Worm (Caenorhabditis elegans): ENCODE results near the gene sym-1.

The sym-1 gene

DNA sequence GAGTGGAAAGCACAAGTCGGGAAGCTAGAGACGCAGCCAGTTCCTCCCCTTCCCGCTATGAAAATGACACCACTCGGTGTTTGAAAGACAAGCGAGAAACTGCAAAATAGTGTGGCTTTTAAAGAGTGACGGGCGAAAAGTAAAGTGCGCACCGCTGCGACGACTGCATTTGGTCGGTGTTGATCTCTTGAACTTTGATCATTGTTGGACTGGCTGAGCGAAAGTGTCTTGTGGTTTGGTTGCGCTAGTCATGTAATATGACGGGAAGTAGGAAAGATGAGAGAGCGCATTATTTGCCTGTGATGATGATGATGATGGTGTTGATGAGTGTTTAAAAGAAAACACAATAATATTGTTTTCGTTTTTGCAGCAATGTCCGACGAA lies 21.1 kb upstream of the sym-1 start (continued):
- TF ChIP-seq ahr-1 (tag; optimal IDR thresholded peaks at IDR 0.05) (no peak), ceh-2 (tag; optimal IDR thresholded peaks at IDR 0.05) (peak; percentile 74), Y22D7AL.16 (tag; optimal IDR thresholded peaks at IDR 0.05) (no peak), odd-2 (tag; optimal IDR thresholded peaks at IDR 0.05) (no peak), ztf-16 (tag; optimal IDR thresholded peaks at IDR 0.05) (peak; percentile 58), sox-2 (GFP tag; IDR thresholded peaks at IDR 0.05) (no peak), pax-1 (tag; optimal IDR thresholded peaks at IDR 0.05) (peak; percentile 70), ceh-30 (tag; optimal IDR thresholded peaks at IDR 0.05) (peak; percentile 61), nfya-1 (tag; optimal IDR thresholded peaks at IDR 0.05) (peak; percentile 86), fkh-10 (GFP tag; optimal IDR thresholded peaks at IDR 0.05) (no peak), gmeb-2 (tag; optimal IDR thresholded peaks at IDR 0.05) (no peak), pros-1 (tag; optimal IDR thresholded peaks at IDR 0.05) (peak; percentile 75), npax-4 (tag; optimal IDR thresholded peaks at IDR 0.05) (no peak), eyg-1 (tag; optimal IDR thresholded peaks at IDR 0.05) (no peak), ceh-19 (GFP tag; optimal IDR thresholded peaks at IDR 0.05) (peak; percentile 66), ceh-9 (tag; optimal IDR thresholded peaks at IDR 0.05) (no peak), K09A11.1 (tag; optimal IDR thresholded peaks at IDR 0.05; ENCODE audit: insufficient read depth) (peak; percentile 53), hlh-8 (tag; optimal IDR thresholded peaks at IDR 0.05) (no peak), C38D4.7 (GFP tag; optimal IDR thresholded peaks at IDR 0.05) (no peak), ref-2 (tag; optimal IDR thresholded peaks at IDR 0.05) (peak; percentile 86), C08G9.2 (tag; optimal IDR thresholded peaks at IDR 0.05) (no peak), ceh-18 (tag; optimal IDR thresholded peaks at IDR 0.05) (peak; percentile 95), nhr-11 (tag; optimal IDR thresholded peaks at IDR 0.05) (no peak), madf-2 (tag; optimal IDR thresholded peaks at IDR 0.05) (no peak), hlh-6 (tag; optimal IDR thresholded peaks at IDR 0.05) (no peak), tbx-7 (tag; optimal IDR thresholded peaks at IDR 0.05) (no peak), K02D7.2 (tag; optimal IDR thresholded peaks at IDR 0.05) (no peak), syd-9 (tag; optimal IDR thresholded peaks at IDR 0.05) (peak; percentile 31), F13H6.1 (tag; optimal IDR thresholded peaks at IDR 0.05) (peak; percentile 95), elt-4 (tag; optimal IDR thresholded peaks at IDR 0.05) (no peak), zip-5 (tag; optimal IDR thresholded peaks at IDR 0.05) (no peak)

DNA sequence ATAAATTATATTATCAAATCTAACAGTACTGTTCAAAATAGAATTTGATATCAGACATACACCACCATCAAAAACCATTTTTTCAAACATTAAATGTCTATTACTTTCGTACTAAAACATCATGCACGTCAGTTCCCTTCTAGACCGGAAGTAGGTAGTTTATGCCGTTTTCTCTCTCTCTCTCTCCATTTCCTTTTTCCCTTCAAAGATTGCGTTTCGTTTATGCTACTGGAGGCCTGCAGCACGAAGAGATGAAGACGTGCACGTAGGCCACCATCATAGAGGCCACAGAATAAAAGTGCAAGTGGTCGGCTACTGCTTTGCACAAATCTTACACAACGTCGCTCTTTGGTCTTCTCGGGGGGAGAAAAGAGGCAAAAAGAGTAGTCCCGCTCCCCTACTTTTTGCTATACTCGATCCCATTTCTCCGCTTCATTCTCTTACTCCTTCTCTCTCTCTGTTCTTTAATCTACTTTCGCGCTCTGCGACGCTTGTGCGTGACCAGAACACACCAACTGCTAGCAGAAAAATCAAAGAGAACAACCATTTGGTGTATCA lies 19.9 kb upstream of the sym-1 start:
- no peak for TF ChIP-seq K02D7.2 (tag; optimal IDR thresholded peaks at IDR 0.05)
- TF ChIP-seq tbx-2 (tag; optimal IDR thresholded peaks at IDR 0.05) = peak; percentile 67
- TF ChIP-seq ceh-34 (tag; optimal IDR thresholded peaks at IDR 0.05) = peak; percentile 25
- TF ChIP-seq unc-42 (tag; optimal IDR thresholded peaks at IDR 0.05) = peak; percentile 81
- peak; percentile 11 for TF ChIP-seq ceh-31 (tag; optimal IDR thresholded peaks at IDR 0.05)
- no peak for TF ChIP-seq ceh-19 (GFP tag; optimal IDR thresholded peaks at IDR 0.05)
- no peak for TF ChIP-seq dve-1 (tag; optimal IDR thresholded peaks at IDR 0.05)
- no peak for TF ChIP-seq lin-11 (tag; optimal IDR thresholded peaks at IDR 0.05)
- no peak for TF ChIP-seq fkh-6 (tag; optimal IDR thresholded peaks at IDR 0.05)
- peak; percentile 49 for TF ChIP-seq nfya-1 (tag; optimal IDR thresholded peaks at IDR 0.05)
- peak; percentile 4 for TF ChIP-seq hlh-6 (tag; optimal IDR thresholded peaks at IDR 0.05)
- peak; percentile 72 for TF ChIP-seq ceh-18 (tag; optimal IDR thresholded peaks at IDR 0.05)
- peak; percentile 1 for TF ChIP-seq unc-55 (GFP tag; optimal IDR thresholded peaks at IDR 0.05)
- peak; percentile 2 for TF ChIP-seq rnt-1 (tag; optimal IDR thresholded peaks at IDR 0.05)
- no peak for TF ChIP-seq ets-4 (tag; optimal IDR thresholded peaks at IDR 0.05)

All from whole organism, late embryonic.